Worm (Caenorhabditis elegans) whole organism, L1 larva: ENCODE measurements around the gene W08E12.8.

ENCODE experiments used
- aly-2 ChIP-seq: fragments of 150-350 bp; optimal IDR thresholded peaks from 2 replicates; lab custom pipeline; 2014; ENCODE audit warnings: missing biosample characterization, missing genetic modification characterization
- ces-1 ChIP-seq: fragments of 150-350 bp; optimal IDR thresholded peaks from 2 replicates; lab custom pipeline; 2014; ENCODE audit warnings: missing biosample characterization, missing genetic modification reagents, missing genetic modification characterization
- dpl-1 ChIP-seq, 3 experiments: fragments of 150-350 bp in 2 of 3; sonication (generic microtip) in 1 of 3; optimal IDR thresholded peaks; 2 replicates each; lab custom pipeline; 2014 to 2017; ENCODE audit warnings: missing biosample characterization in 3 of 3, missing genetic modification characterization in 3 of 3, missing genetic modification reagents in 3 of 3
- fkh-8 ChIP-seq: sonication (generic microtip); optimal IDR thresholded peaks from 2 replicates; lab custom pipeline; 2016; ENCODE audit warnings: mild to moderate bottlenecking, missing genetic modification characterization, missing compliant biosample characterization
- fos-1 ChIP-seq: fragments of 150-350 bp; optimal IDR thresholded peaks from 2 replicates; lab custom pipeline; 2014; ENCODE audit warnings: missing biosample characterization, missing genetic modification characterization
- lsy-2 ChIP-seq, 2 experiments: fragments of 150-350 bp; optimal IDR thresholded peaks; 2 replicates each; lab custom pipeline; 2014; ENCODE audit warnings: missing biosample characterization in 2 of 2, missing genetic modification characterization in 2 of 2
- mdl-1 ChIP-seq, 2 experiments: fragments of 150-350 bp; optimal IDR thresholded peaks; 2 replicates each; lab custom pipeline; 2014 to 2017; ENCODE audit warnings: missing biosample characterization in 2 of 2, missing genetic modification characterization in 2 of 2, inconsistent platforms in 1 of 2
- nhr-11 ChIP-seq: fragments of 150-350 bp; optimal IDR thresholded peaks from 2 replicates; lab custom pipeline; 2014; ENCODE audit warnings: missing biosample characterization, missing genetic modification characterization
- nhr-237 ChIP-seq: fragments of 150-350 bp; optimal IDR thresholded peaks from 2 replicates; lab custom pipeline; 2014; ENCODE audit warnings: missing biosample characterization, missing genetic modification characterization
- nhr-77 ChIP-seq: fragments of 150-350 bp; optimal IDR thresholded peaks from 2 replicates; lab custom pipeline; 2014; ENCODE audit warnings: missing biosample characterization, missing genetic modification characterization
- pqm-1 ChIP-seq: sonication (generic microtip); optimal IDR thresholded peaks from 3 replicates; lab custom pipeline; 2017; ENCODE audit warnings: missing biosample characterization, missing genetic modification characterization
- snpc-4 ChIP-seq: fragments of 150-350 bp; optimal IDR thresholded peaks from 2 replicates; lab custom pipeline; 2014; ENCODE audit warnings: missing biosample characterization, missing genetic modification characterization
- unc-62 ChIP-seq: fragments of 150-350 bp; optimal IDR thresholded peaks from 2 replicates; lab custom pipeline; 2014; ENCODE audit warnings: missing biosample characterization, missing genetic modification reagents, missing genetic modification characterization
- ztf-11 ChIP-seq, 2 experiments: sonication (generic microtip); optimal IDR thresholded peaks; 2 replicates each; lab custom pipeline; 2016 to 2017; ENCODE audit warnings: missing genetic modification characterization in 2 of 2, missing biosample characterization in 1 of 2, missing compliant biosample characterization in 1 of 2

- TF ChIP-seq ces-1 (no peak), pqm-1 (no peak), nhr-77 (tag; lab: Kevin White, UChicago) (no peak), unc-62 (GFP tag; lab: Kevin White, UChicago) (no peak), lsy-2 (tag; optimal IDR thresholded peaks at IDR 0.05; lab: Kevin White, UChicago) (no peak), dpl-1 (GFP tag; optimal IDR thresholded peaks at IDR 0.05; lab: Kevin White, UChicago) (no peak), mdl-1 (tag; optimal IDR thresholded peaks at IDR 0.05; lab: Kevin White, UChicago) (no peak), fkh-8 (tag; lab: Kevin White, UChicago) (no peak), snpc-4 (tag; lab: Kevin White, UChicago) (no peak), nhr-11 (tag; lab: Kevin White, UChicago) (no peak), nhr-237 (tag; lab: Kevin White, UChicago) (no peak), fos-1 (tag; lab: Kevin White, UChicago) (no peak), aly-2 (no peak), ztf-11 (tag; optimal IDR thresholded peaks at IDR 0.05; lab: Kevin White, UChicago) (no peak)
Observed at ce11 chrIV:3289237-3289636, 2.9 kb upstream of the W08E12.8 start, which contains the start of gene gcy-23.
